Fruit fly (Drosophila melanogaster) whole organism, adult: Measurements from ENCODE around the gene COX7AL2.

ENCODE experiments used
- CG11617 ChIP-seq: fragments of 200-800 bp; sonication (Bioruptor generic); optimal IDR thresholded peaks from 2 replicates; lab custom pipeline; 2017; ENCODE audit warnings: mild to moderate bottlenecking, missing biosample characterization, missing genetic modification reagents, missing genetic modification characterization
- CG14711 ChIP-seq: fragments of 200-800 bp; sonication (Bioruptor generic); optimal IDR thresholded peaks from 2 replicates; lab custom pipeline; 2018; ENCODE audit warnings: missing biosample characterization, mild to moderate bottlenecking, missing genetic modification characterization, moderate library complexity
- CG1620 ChIP-seq: fragments of 200-800 bp; sonication (Bioruptor generic); optimal IDR thresholded peaks from 2 replicates; lab custom pipeline; 2016; ENCODE audit warnings: missing biosample characterization, missing genetic modification characterization
- CG5204 ChIP-seq: fragments of 200-800 bp; sonication (Bioruptor generic); optimal IDR thresholded peaks from 2 replicates; lab custom pipeline; 2016; ENCODE audit warnings: missing biosample characterization, missing genetic modification characterization
- Hr96 ChIP-seq: fragments of 200-800 bp; sonication (Bioruptor generic); optimal IDR thresholded peaks from 2 replicates; lab custom pipeline; 2016; ENCODE audit warnings: missing biosample characterization, missing genetic modification characterization
- bab1 ChIP-seq: fragments of 200-800 bp; sonication (Bioruptor generic); optimal IDR thresholded peaks from 3 replicates; lab custom pipeline; 2019; ENCODE audit warnings: missing biosample characterization, mild to moderate bottlenecking, missing genetic modification characterization, moderate library complexity
- kay ChIP-seq: fragments of 200-800 bp; sonication (Bioruptor generic); peaks from one replicate; lab custom pipeline; 2016; ENCODE audit warnings: missing biosample characterization, missing genetic modification characterization, borderline replicate concordance
- tj ChIP-seq: fragments of 200-800 bp; sonication (Bioruptor generic); optimal IDR thresholded peaks from 3 replicates; lab custom pipeline; 2017; ENCODE audit warnings: missing biosample characterization, mild to moderate bottlenecking, missing genetic modification characterization, moderate library complexity

dm6 chr2L:2164520-2165237, 33.0 kb downstream of the COX7AL2 start:
- no peak for TF ChIP-seq CG14711 (tag; lab: Kevin White, UChicago)
- TF ChIP-seq tj (GFP tag; lab: Kevin White, UChicago), result no peak
- TF ChIP-seq CG5204 (GFP tag; lab: Kevin White, UChicago), result no peak
- TF ChIP-seq Hr96 (GFP tag; lab: Kevin White, UChicago), result no peak
- TF ChIP-seq kay, result no peak
- TF ChIP-seq CG11617, result no peak
- TF ChIP-seq bab1 (GFP tag; lab: Kevin White, UChicago), result no peak
- no peak for TF ChIP-seq CG1620 (GFP tag; lab: Kevin White, UChicago)
